Fruit fly (Drosophila melanogaster): ENCODE results near the gene CG7607.

The CG7607 gene

DNA sequence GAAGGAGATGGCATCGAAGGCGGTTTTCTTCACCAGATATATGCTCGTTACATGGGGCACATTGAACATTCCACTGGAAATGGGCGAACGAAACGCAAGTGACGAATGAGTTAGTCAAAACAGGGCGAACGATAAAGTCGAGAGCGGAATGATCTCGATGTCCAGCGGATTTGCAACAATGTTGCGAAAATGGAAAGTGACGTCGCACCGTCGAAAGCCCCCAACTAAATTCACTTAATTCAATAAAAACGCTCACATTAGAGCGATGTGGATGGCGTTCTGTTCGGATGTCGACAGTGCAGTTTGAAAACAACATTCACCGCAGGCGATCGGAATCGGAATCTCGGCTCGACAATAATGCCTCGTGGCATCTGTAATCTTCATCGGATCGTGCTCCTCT lies at the start of gene CG7607:
Gene CG7607 (plus strand): TSS at position 301 of the 400 bp plus-strand sequence.
- no peak for TF ChIP-seq noc (tag; optimal IDR thresholded peaks at IDR 0.05)

DNA sequence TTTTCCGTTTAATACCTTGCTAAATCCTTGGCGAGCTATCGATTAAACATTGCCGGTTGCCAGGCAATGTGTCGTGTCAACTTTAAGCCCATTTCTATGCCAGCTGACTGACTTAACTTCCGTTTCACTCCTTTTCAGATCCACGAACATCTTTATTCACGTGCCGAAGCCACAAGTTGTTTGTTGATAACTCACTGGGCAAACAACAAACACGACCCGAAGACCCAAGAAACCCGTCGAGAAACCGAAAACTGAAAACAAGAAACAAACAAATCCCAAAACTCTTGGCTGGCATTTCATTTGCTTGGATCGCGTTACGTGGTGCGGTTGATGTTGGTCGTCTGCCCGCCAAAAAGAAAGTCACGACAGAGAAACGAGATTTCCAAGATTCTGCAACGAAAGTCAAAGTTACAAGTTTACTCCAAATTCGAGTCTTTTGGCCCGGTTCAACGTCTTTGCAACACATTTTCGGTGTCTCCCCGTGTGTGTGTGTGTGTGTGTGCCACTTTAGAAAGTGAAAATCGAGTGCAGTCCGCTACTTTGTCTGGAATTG lies 48.6 kb upstream of the CG7607 start, which contains the start of gene CG6216:
Gene CG6216 (minus strand): TSS at position 51 of the 553 bp plus-strand sequence.
- no peak for TF ChIP-seq noc (tag; optimal IDR thresholded peaks at IDR 0.05)

DNA sequence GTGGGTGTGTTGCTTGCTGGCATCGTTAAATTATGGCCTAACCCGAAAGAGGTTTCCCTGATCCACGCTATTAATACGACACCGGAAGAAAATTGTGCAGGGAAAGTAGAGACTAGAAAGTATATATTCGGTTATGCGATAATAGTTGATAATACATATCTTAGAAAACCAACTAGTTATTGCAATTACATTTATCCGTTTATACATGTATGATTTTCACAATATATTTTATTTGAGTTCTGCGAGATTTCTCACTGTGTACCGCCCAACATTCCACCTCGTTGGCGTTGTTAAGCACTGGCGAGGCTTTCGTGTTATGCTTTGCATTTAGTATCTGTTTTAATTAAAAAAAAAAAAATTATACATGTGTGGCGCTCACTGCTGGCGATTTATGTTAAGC lies 44.0 kb upstream of the CG7607 start:
- no peak for TF ChIP-seq noc (tag; optimal IDR thresholded peaks at IDR 0.05)

DNA sequence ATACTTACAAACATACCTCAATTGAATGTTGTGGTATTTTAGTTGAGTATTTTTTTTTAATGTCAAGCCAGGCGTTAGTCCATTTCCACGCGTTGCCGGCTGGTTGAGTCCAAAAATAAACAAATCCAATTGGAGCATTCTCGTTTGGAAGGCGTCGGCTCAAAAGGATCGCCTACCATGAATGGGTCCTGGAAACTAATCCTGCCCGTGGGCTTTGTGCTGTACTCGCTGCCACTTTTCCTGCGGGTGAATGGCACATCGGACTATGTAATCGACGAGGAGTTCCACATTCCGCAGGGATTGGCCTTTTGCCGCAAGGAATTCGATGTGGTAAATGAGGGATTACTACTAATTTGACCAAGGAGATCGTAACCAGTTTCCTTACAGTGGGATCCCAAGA lies 34.5 kb upstream of the CG7607 start, which contains the start of gene Alg10:
Gene Alg10 (plus strand): TSS at position 73 of the 400 bp plus-strand sequence.
- no peak for TF ChIP-seq noc (tag; optimal IDR thresholded peaks at IDR 0.05)

DNA sequence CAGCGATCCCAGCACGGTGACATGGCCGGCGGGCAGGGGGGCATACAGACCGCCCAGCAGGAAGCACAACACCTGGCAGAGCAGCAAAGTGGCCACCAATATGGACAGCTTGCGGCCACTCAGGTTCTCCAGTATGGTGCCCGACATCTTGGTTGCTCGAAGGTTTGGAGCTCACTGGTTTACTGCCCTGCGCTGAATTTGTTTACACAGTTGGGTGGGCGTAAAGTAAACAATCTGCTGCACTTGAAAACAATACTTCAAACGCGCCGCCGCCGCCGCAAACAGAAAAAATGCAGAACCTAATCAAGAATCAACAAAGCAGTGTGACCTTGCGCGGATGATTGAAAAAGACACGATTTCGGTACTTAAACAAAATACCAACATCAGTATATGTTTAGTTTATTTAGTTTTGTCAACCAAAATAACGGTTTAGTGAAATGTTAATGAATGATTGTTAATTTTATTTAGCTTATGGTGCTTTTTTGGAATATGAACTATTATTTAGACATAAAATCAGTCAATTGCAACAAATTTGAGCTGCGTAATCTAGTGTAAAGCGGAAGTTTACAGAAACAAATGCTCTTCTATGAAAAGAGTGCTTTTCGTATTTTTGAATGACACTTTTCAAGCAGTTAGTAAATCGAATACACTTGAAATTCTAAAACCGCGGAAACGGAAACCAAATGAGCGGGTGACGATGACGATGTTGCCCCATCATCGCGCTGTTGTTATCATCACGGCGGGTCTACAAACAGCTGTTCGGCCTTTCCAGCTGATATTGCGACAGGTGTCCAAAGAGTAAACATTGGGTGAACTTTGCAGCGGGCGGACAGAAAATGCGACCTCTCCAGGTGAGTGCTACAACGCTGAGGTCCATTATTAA lies 29.9 kb upstream of the CG7607 start, which contains the start of the genes wls and Adck5:
Gene wls (minus strand): TSS at position 327 of the 883 bp plus-strand sequence.
Gene Adck5 (plus strand): TSS at position 519 of the 883 bp plus-strand sequence.
- TF ChIP-seq noc (tag; optimal IDR thresholded peaks at IDR 0.05), result no peak

DNA sequence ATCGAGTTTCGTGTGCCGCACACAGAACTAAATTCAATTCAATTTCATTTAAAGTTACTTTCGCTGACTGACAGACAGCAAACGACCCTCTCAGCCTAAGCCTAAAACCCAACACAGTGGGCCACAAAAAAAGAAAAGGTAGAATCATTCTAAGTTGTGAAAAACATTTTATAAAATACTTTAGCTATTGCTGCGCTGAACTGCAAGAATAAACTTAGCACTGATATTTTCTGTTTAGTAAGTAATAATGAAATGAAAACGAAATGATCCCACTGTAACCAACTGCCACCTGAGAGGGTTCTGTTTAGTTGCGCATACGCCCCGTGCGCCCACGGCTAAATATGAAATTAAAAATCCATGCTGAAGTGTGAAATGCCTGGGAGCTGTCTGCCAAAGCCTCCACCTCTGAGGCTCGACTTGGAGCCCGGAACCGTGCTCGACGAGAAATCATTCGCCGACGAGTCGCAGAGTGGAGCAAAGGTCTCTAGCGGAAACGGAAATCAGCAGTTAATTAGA lies 26.3 kb upstream of the CG7607 start, which contains the start of gene CG14142:
Gene CG14142 (plus strand): TSS at position 466 of the 516 bp plus-strand sequence.
- TF ChIP-seq noc (tag; optimal IDR thresholded peaks at IDR 0.05), result no peak

DNA sequence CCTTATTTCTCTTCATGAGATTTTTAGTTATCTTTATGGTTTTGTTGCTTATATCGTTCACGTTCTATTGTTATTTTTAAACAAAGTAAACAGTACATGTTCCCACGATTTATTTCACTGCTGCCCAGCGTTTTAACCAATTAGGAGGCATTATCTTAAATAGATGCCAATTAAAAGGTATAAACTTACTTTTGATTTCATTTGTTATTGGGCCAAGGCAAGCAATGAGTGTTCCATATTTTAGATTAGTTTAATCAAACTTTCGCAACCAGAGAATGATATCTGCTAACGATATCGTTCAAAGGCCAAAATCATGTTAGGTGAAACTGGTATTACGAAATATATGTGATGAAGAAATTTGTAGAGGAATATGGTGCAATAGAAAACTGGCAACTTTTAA lies 16.4 kb upstream of the CG7607 start:
- TF ChIP-seq noc (tag; optimal IDR thresholded peaks at IDR 0.05), result no peak

DNA sequence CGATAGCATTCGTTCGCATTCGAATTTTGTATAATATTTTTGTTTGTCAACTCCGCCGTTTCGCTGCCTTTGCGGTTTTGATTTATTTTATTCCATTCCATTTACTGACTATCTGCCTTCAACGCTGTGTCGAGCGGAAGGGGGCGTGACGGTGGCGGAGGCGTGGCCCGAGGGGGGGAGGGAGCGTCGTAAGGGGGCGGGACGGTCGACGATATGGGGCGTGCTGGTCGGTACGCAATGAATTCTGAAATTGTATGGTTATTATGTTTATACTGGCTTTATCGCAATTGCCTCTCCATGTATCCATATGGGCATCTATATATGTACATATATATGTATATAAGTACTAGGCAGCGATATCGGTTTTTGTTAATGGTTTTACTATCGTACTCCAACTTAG lies 15.5 kb upstream of the CG7607 start:
- no peak for TF ChIP-seq noc (tag; optimal IDR thresholded peaks at IDR 0.05)

DNA sequence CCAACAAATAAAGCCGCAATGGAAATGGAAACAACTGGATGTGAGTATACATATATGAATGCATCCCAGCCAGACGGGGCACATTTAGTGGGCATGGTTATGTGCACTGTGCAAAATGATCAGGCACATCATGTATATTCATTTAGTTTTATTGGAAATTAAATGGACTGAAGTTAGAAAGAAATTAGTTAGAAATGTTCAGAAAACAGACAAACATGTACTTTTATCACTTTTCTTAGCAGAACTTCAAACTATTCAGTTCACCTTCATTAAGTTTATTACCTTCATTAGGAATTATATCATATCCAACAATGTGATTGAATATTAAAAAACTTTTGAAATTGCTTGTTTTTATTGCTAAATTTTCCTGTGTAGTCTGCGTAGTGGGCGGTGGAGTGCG lies 12.7 kb upstream of the CG7607 start:
- no peak for TF ChIP-seq noc (tag; optimal IDR thresholded peaks at IDR 0.05)

DNA sequence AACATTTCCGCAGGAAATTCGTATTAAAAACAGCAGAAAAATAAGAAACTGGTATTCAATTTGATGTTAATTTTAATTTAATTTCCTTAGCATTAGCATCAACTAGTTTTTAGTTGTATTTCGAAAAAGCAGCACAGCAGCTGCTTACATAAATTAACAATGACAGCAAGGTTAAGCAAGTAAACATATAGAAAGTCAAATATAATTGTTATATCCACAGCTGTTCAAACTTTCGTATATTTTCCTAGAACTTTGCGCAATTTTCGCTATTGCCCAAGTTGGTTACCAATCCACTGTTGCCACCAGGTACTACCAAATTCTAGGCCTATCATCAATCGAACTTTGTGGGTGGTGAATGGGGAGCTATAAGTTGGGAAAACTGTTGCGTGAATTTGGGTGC lies 9.4 kb upstream of the CG7607 start:
- TF ChIP-seq noc (tag; optimal IDR thresholded peaks at IDR 0.05), result no peak

DNA sequence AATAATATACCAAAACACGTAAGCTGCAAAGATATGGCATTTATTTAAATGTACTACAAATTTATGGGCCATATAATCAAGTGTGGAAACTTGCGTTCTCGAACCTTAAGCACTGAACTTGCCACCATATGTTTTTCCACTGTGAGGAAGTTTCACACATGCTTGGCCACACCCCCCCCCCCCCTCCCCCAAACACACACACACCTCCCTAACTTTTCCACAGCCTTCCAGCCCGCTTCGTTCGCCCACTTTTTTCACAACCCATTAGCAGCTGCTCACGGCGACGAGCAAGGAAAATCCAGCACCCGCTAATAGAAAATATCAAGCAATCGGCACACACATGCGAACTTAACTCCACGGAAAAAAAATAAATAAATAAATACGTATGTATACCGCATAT lies 4.1 kb upstream of the CG7607 start:
- no peak for TF ChIP-seq noc (tag; optimal IDR thresholded peaks at IDR 0.05)

DNA sequence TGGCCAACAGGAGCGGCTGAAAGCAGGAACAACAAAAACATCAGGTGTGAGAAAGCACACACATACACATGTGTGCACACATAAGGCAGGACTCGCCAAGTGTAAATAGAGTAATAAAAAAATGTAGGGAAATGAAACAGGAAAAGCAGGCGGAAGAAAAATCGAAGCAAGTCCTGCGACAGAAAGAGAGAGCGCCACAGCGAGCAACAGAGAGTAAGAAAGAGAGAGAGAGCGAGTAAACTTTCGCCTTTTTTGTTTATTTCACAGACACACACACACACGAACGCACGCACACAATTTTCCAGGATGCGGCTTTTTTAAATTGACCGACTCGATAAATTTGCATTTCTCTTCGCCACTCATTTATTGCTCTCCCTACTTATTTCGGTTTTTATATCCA lies 2.6 kb upstream of the CG7607 start:
- no peak for TF ChIP-seq noc (tag; optimal IDR thresholded peaks at IDR 0.05)

DNA sequence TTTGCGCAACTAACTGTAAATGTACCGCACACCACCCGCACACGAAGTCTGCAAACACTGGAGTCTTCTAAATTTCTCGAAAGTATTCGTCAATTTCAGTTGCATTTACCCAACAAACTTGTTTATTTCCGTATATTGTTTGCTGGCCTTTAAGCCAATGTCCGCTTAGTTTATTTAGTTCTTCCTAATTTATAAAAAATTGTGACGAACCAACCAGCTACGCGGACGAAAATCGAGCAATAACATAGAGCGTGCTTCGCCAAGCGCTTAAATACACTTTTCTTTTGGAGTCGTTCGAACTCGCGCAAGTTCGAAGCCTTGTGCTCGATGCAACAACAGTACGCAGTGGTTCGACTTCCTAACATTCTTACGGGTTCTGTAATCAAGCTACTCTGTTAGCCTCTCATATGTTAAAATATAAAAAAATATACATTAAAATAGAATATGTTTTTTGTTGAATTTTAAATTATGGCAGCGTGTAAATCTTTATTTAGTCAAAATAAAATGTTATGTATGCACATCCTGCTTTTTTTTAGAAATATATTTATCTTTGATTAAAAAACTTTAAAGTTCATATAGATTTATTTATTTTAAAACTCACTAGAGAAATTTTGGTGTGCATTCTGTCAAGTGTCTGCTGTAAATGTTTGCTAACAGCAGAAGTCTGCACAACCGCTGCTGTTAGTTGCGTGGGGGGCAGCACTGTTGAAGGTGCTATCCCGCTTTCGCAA lies 2.0 kb upstream of the CG7607 start, which contains the start of gene GlcAT-P:
Gene GlcAT-P (minus strand): TSS at position 246 of the 731 bp plus-strand sequence.
- peak; percentile 71 for TF ChIP-seq noc (tag; optimal IDR thresholded peaks at IDR 0.05)

DNA sequence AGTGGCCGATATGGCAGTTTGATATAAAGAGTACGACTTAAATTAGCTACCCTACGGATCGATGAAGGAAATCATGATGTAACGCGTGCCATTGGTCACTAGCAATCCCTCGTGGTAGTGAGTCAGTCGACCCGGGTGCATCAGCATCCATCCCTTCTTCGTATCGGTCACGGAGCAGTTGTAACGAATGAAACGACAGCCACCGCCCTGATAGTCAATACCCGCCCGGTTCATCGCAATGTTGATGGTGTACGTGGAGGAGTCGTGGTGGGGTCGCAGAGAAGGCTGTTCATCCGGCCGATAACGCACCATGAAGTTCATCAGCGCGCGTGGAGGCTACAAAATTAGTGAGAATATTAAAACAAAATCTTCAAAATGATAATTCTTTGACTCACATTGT lies 1.0 kb upstream of the CG7607 start:
- TF ChIP-seq noc (tag; optimal IDR thresholded peaks at IDR 0.05), result no peak

DNA sequence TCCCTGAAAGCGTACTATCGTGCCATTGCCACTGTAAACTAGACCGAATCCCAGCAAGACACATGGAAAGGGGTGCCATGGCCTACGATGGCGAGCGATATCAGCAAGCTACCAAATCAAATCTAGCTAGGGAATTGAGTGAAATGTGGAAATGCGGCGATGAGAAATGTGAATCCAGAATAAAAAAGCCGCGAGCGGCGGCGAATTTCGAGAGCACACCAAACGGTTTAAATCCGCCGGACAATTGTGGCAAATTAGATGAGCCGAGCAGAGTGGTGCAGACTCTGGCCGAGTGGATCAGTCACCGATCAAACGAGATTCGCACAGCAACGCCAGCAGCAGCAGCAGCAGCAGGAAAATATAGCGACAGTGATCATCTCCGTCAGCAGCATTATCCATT lies 1.6 kb downstream of the CG7607 start, which contains the start of gene nkt:
Gene nkt (plus strand): TSS at position 301 of the 400 bp plus-strand sequence.
- no peak for TF ChIP-seq noc (tag; optimal IDR thresholded peaks at IDR 0.05)
